Fruit fly (Drosophila melanogaster) whole organism, prepupa: ENCODE results near the gene rtv.

Source experiments
- CG11762 ChIP-seq: fragments of 200-800 bp; sonication (Bioruptor generic); optimal IDR thresholded peaks from 3 replicates; lab custom pipeline; 2016; ENCODE audit warnings: missing biosample characterization, missing genetic modification characterization; ENCODE audit not compliant: insufficient read depth
- CG11902 ChIP-seq: fragments of 200-800 bp; sonication (Bioruptor generic); optimal IDR thresholded peaks from 3 replicates; lab custom pipeline; 2016; ENCODE audit warnings: missing biosample characterization, missing genetic modification characterization
- CG15336 ChIP-seq: fragments of 200-800 bp; sonication (Bioruptor generic); IDR thresholded peaks from 2 replicates; pipeline ENCODE4 v1.3.6; 2022; ENCODE audit warnings: missing biosample characterization, missing genetic modification characterization
- CG16779 ChIP-seq: fragments of 200-800 bp; sonication (Bioruptor generic); optimal IDR thresholded peaks from 3 replicates; lab custom pipeline; 2017; ENCODE audit warnings: missing biosample characterization, mild to moderate bottlenecking, missing genetic modification characterization
- CG3032 ChIP-seq: fragments of 200-800 bp; optimal IDR thresholded peaks from 2 replicates; lab custom pipeline; 2019; ENCODE audit warnings: missing biosample characterization, mild to moderate bottlenecking, missing genetic modification characterization, moderate library complexity
- CG31627 ChIP-seq: fragments of 200-800 bp; sonication (Bioruptor generic); optimal IDR thresholded peaks from 3 replicates; lab custom pipeline; 2016; ENCODE audit warnings: missing biosample characterization, missing genetic modification characterization
- CG32006 ChIP-seq: fragments of 200-800 bp; sonication (Bioruptor generic); optimal IDR thresholded peaks from 3 replicates; lab custom pipeline; 2017; ENCODE audit warnings: missing biosample characterization, mild to moderate bottlenecking, missing genetic modification characterization
- CG34406 ChIP-seq: fragments of 200-800 bp; sonication (Bioruptor generic); optimal IDR thresholded peaks from 3 replicates; lab custom pipeline; 2016; ENCODE audit warnings: missing biosample characterization, missing genetic modification characterization
- CG3919 ChIP-seq: fragments of 200-800 bp; sonication (Bioruptor generic); optimal IDR thresholded peaks from 3 replicates; lab custom pipeline; 2016; ENCODE audit warnings: missing biosample characterization, missing genetic modification characterization
- CG4318 ChIP-seq: fragments of 200-800 bp; sonication (Bioruptor generic); optimal IDR thresholded peaks from 3 replicates; lab custom pipeline; 2017; ENCODE audit warnings: missing biosample characterization, mild to moderate bottlenecking, missing genetic modification characterization
- CG6792 ChIP-seq: fragments of 200-800 bp; sonication (Bioruptor generic); optimal IDR thresholded peaks from 3 replicates; lab custom pipeline; 2016; ENCODE audit warnings: missing biosample characterization, missing genetic modification characterization
- CG6808 ChIP-seq: fragments of 200-800 bp; sonication (Bioruptor generic); optimal IDR thresholded peaks from 3 replicates; lab custom pipeline; 2017; ENCODE audit warnings: missing biosample characterization, missing genetic modification characterization, mild to moderate bottlenecking, moderate library complexity, missing genetic modification reagents
- CG6854 ChIP-seq: fragments of 200-800 bp; sonication (Bioruptor generic); optimal IDR thresholded peaks from 2 replicates; lab custom pipeline; 2017; ENCODE audit warnings: missing biosample characterization, mild to moderate bottlenecking, missing genetic modification characterization
- CG7368 ChIP-seq: fragments of 200-800 bp; sonication (Bioruptor generic); optimal IDR thresholded peaks from 3 replicates; lab custom pipeline; 2016; ENCODE audit warnings: missing biosample characterization, missing genetic modification characterization
- CG8632 ChIP-seq: fragments of 200-800 bp; sonication (Bioruptor generic); optimal IDR thresholded peaks from 3 replicates; lab custom pipeline; 2016; ENCODE audit warnings: missing biosample characterization, missing genetic modification characterization
- Eip75B ChIP-seq: fragments of 200-800 bp; sonication (Bioruptor generic); optimal IDR thresholded peaks from 3 replicates; lab custom pipeline; 2016; ENCODE audit warnings: missing biosample characterization, missing genetic modification characterization
- Eip78C ChIP-seq: fragments of 200-800 bp; sonication (Bioruptor generic); peaks from one replicate; lab custom pipeline; 2016; ENCODE audit warnings: missing biosample characterization, missing genetic modification characterization
- Ets96B ChIP-seq: fragments of 200-800 bp; optimal IDR thresholded peaks from 2 replicates; lab custom pipeline; 2019; ENCODE audit warnings: missing biosample characterization, mild to moderate bottlenecking, missing genetic modification characterization, moderate library complexity
- Hr38 ChIP-seq: sonication (Bioruptor generic); optimal IDR thresholded peaks from 2 replicates; lab custom pipeline; 2016; ENCODE audit warnings: missing biosample characterization, missing genetic modification characterization
- Hr4 ChIP-seq: fragments of 200-800 bp; sonication (Bioruptor generic); optimal IDR thresholded peaks from 3 replicates; lab custom pipeline; 2016; ENCODE audit warnings: missing biosample characterization, missing genetic modification characterization
- Lpt ChIP-seq: fragments of 200-800 bp; sonication (Bioruptor generic); optimal IDR thresholded peaks from 3 replicates; lab custom pipeline; 2016; ENCODE audit warnings: missing biosample characterization, missing genetic modification characterization
- OdsH ChIP-seq: fragments of 200-800 bp; sonication (Bioruptor generic); optimal IDR thresholded peaks from 3 replicates; lab custom pipeline; 2016; ENCODE audit warnings: missing biosample characterization, missing genetic modification characterization
- Smox ChIP-seq: fragments of 200-800 bp; sonication (Bioruptor generic); optimal IDR thresholded peaks from 3 replicates; lab custom pipeline; 2016; ENCODE audit warnings: missing biosample characterization, missing genetic modification characterization
- achi ChIP-seq: fragments of 200-800 bp; sonication (Bioruptor generic); optimal IDR thresholded peaks from 3 replicates; lab custom pipeline; 2016; ENCODE audit warnings: missing biosample characterization, missing genetic modification characterization
- acj6 ChIP-seq: fragments of 200-800 bp; sonication (Bioruptor generic); optimal IDR thresholded peaks from 3 replicates; lab custom pipeline; 2016; ENCODE audit warnings: missing biosample characterization, missing genetic modification characterization
- dac ChIP-seq: fragments of 200-800 bp; sonication (Bioruptor generic); optimal IDR thresholded peaks from 2 replicates; lab custom pipeline; 2017; ENCODE audit warnings: missing biosample characterization, mild to moderate bottlenecking, missing genetic modification characterization
- dsx ChIP-seq: fragments of 200-800 bp; optimal IDR thresholded peaks from 3 replicates; lab custom pipeline; 2019; ENCODE audit warnings: missing biosample characterization, mild to moderate bottlenecking, missing genetic modification characterization, moderate library complexity; ENCODE audit not compliant: poor library complexity, severe bottlenecking
- esn ChIP-seq: fragments of 200-800 bp; sonication (Bioruptor generic); optimal IDR thresholded peaks from 2 replicates; lab custom pipeline; 2016; ENCODE audit warnings: missing biosample characterization, mild to moderate bottlenecking, missing genetic modification characterization, moderate library complexity
- fd59A ChIP-seq: fragments of 200-800 bp; sonication (Bioruptor generic); optimal IDR thresholded peaks from 2 replicates; lab custom pipeline; 2017; ENCODE audit warnings: missing biosample characterization, mild to moderate bottlenecking, missing genetic modification characterization, missing genetic modification reagents
- fd85E ChIP-seq: fragments of 200-800 bp; sonication (Bioruptor generic); optimal IDR thresholded peaks from 3 replicates; lab custom pipeline; 2016; ENCODE audit warnings: missing biosample characterization, missing genetic modification characterization
- fkh ChIP-seq: fragments of 200-800 bp; sonication (Bioruptor generic); optimal IDR thresholded peaks from 3 replicates; lab custom pipeline; 2017; ENCODE audit warnings: missing biosample characterization, mild to moderate bottlenecking, missing genetic modification characterization, moderate library complexity
- lz ChIP-seq: fragments of 200-800 bp; sonication (Bioruptor generic); optimal IDR thresholded peaks from 3 replicates; lab custom pipeline; 2016; ENCODE audit warnings: missing biosample characterization, missing genetic modification characterization
- net ChIP-seq: fragments of 200-800 bp; sonication (Bioruptor generic); optimal IDR thresholded peaks from 3 replicates; lab custom pipeline; 2016; ENCODE audit warnings: missing biosample characterization, missing genetic modification characterization
- pdm3 ChIP-seq: fragments of 200-800 bp; sonication (Bioruptor generic); optimal IDR thresholded peaks from 3 replicates; lab custom pipeline; 2016; ENCODE audit warnings: missing biosample characterization, missing genetic modification characterization
- svp ChIP-seq: fragments of 200-800 bp; sonication (Bioruptor generic); peaks from one replicate; lab custom pipeline; 2016; ENCODE audit warnings: missing biosample characterization, missing genetic modification characterization
- topi ChIP-seq: fragments of 200-800 bp; sonication (Bioruptor generic); optimal IDR thresholded peaks from 3 replicates; lab custom pipeline; 2016; ENCODE audit warnings: missing biosample characterization, missing genetic modification characterization
- vri ChIP-seq: fragments of 200-800 bp; sonication (Bioruptor generic); optimal IDR thresholded peaks from 3 replicates; lab custom pipeline; 2016; ENCODE audit warnings: missing biosample characterization, mild to moderate bottlenecking, missing genetic modification characterization

Gene rtv

DNA sequence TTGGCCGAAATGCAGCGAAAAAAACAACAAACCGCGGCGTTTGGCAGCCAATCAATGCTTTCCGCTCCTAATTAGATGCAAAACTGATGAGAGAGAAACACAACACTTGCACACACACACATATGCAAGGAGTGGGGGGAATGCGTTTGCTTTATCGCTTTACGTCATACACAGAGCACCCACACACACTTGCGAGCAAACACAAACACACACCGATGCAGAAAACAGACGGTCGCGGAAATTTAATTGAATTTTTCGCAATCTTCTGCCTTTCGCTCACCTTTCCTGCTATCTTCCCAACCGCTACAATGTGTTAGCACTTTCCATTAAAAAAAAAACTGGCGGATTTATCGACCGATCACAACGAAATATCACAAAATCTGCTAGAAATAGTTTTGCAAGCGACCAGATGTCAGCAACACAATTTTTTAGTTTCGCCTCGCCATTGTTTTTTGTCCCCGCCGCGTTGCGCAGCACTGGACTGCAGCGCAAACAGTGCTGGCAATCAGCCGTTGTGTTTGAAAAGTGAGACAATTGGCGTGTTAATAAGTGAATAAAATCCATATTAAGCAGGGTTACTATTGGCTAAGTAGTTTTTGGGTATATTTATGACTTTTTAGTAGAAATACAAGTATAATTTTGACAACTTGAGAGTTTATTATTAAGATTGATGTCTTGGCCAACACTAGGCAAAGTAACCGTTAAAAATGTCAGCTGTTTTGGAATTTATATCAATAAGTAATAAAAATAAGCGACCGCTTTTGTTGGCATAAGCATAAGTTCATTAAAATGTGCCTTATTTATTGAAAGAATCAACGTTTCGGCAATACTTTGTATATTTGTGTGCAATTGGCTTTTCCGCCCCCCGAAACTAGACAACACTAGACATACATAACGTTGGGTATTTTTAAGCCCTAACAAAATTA lies 16.9 kb downstream of the rtv start, which contains the start of gene Klp10A (continued):
- TF ChIP-seq fd85E (no peak), CG3919 (no peak), CG32006 (GFP tag; lab: Kevin White, UChicago) (no peak), Smox (GFP tag; lab: Kevin White, UChicago) (no peak), fkh (GFP tag; lab: Kevin White, UChicago) (peak; percentile 31), CG8632 (GFP tag; lab: Kevin White, UChicago) (no peak), CG15336 (GFP tag; lab: Robert Waterston, UW) (no peak), Lpt (GFP tag; lab: Kevin White, UChicago) (no peak), fd59A (GFP tag; lab: Kevin White, UChicago) (no peak), CG6792 (GFP tag; lab: Kevin White, UChicago) (no peak), Eip75B (GFP tag; lab: Kevin White, UChicago) (no peak), CG16779 (tag; lab: Kevin White, UChicago) (no peak), CG3032 (tag; lab: Kevin White, UChicago) (no peak), topi (GFP tag; lab: Kevin White, UChicago) (peak; percentile 37), achi (peak; percentile 34), CG11762 (peak; percentile 1), pdm3 (GFP tag; lab: Kevin White, UChicago) (no peak), lz (GFP tag; lab: Kevin White, UChicago) (peak; percentile 48), net (no peak), svp (GFP tag; lab: Kevin White, UChicago) (peak; percentile 76)
- TF ChIP-seq, all 60 proteins: peak for 19

DNA sequence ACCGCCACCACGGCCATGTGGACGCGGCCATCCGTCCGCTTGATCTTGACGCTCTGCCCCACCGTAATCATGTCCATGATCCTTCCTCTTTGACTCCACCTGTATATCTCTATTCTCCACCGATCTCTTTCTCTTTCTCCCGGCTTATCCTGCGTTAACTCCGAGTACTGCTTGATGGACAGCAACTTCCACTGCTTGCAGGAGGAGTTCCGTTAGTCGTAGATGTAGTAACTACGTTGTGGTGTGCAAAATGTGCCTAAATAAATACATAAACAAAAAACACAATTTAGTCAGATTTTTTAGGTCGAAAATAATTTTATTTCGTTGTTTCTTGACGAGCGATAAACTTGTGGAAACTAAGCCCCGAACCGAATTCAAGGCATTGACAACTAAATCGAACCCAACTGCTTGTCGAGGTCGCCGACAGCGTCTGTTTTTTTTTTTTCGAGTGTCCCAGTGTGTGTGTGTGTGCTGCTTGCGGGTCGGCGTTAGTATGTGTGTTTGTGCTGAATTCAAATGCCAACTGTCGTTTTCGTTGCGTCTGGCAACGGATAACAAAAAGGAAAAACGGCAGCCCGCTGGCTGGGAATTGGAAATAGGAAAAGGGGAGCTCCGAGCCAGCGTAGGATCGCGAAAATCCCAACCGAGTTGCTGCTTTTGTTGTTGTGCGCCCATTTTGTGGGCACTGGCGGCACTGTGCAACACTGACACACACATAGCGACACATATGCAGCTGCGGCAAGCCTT lies 17.8 kb downstream of the rtv start:
- no peak for TF ChIP-seq CG7368 (GFP tag; lab: Kevin White, UChicago)
- TF ChIP-seq CG6792 (GFP tag; lab: Kevin White, UChicago) = no peak
- no peak for TF ChIP-seq Ets96B (tag; lab: Kevin White, UChicago)
- TF ChIP-seq CG15336 (GFP tag; lab: Robert Waterston, UW) = 0 out of 2 replicates have a peak, but pooled peaks have one; percentile 7
- TF ChIP-seq esn = no peak
- peak; percentile 5 for TF ChIP-seq Eip78C (GFP tag; lab: Kevin White, UChicago)
- no peak for TF ChIP-seq CG4318
- TF ChIP-seq CG3032 (tag; lab: Kevin White, UChicago) = no peak
- peak; percentile 41 for TF ChIP-seq svp (GFP tag; lab: Kevin White, UChicago)
- no peak for TF ChIP-seq Hr4 (GFP tag; lab: Kevin White, UChicago)

DNA sequence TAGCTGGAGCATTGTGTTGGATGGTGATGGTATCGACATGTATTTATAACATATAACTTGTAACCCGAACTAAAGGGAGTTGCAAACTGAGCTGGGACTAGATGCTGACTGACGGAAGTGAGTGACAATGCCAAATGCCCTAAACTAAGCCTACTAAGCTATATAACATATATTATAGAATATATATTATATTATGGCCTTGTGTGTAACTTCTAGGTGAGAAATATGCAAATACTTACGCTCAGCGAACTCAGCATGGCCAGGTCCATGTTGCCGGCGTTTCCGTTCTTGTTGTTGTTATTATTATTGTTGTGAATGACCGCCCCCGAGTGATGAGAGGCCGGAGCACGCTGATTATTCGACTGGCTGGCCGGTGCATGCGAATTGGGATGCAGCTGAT lies 21.5 kb downstream of the rtv start, which contains the start of gene CG44385:
Gene CG44385, minus strand, starts transcription at position 101 of the 400 bp plus-strand sequence.
- TF ChIP-seq dsx (GFP tag; lab: Kevin White, UChicago) = no peak
- no peak for TF ChIP-seq CG6808
- no peak for TF ChIP-seq CG34406 (GFP tag; lab: Kevin White, UChicago)
- no peak for TF ChIP-seq Hr4 (GFP tag; lab: Kevin White, UChicago)
- TF ChIP-seq Hr38 (GFP tag; lab: Kevin White, UChicago) = no peak
- TF ChIP-seq CG6854 = no peak
- no peak for TF ChIP-seq acj6
- no peak for TF ChIP-seq OdsH
- TF ChIP-seq CG31627 (GFP tag; lab: Kevin White, UChicago) = no peak
- no peak for TF ChIP-seq CG11902 (GFP tag; lab: Kevin White, UChicago)
- TF ChIP-seq CG15336 (GFP tag; lab: Robert Waterston, UW) = no peak
- TF ChIP-seq dac (GFP tag; lab: Kevin White, UChicago) = no peak
- no peak for TF ChIP-seq vri (GFP tag; lab: Kevin White, UChicago)
- no peak for TF ChIP-seq CG3919
- TF ChIP-seq, all 60 proteins: peak for 0
